Worm (Caenorhabditis elegans): ENCODE measurements around the gene F32H5.3.

ce11 chrV:13352415-13352814 is 6.7 kb upstream of the F32H5.3 start:
- TF ChIP-seq unc-39 (tag; optimal IDR thresholded peaks at IDR 0.05) (no peak), snpc-4 (tag; optimal IDR thresholded peaks at IDR 0.05) (no peak), nhr-12 (tag; optimal IDR thresholded peaks at IDR 0.05) (no peak), zag-1 (tag; optimal IDR thresholded peaks at IDR 0.05) (no peak)
